Worm (Caenorhabditis elegans): ENCODE measurements around the gene clec-234.

clec-234 gene

DNA sequence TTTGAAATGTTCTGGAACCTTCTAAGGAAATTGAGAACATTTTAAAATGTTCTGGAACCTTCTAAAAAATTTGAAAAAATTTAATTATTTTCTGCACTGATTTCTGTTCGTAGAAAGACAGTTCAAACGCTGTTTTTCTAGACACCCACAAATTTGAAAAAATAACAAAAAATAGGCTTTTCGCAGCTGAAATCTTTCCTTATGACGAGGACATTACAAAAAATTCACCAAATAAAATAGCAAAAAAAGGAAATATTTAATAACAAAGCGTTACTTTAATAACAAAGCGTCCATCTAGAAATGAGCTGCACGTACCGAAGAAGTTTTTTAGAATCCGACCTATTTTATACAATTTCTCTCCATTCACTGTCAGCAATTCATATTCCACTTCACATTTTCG lies 10.3 kb upstream of the clec-234 start, which contains the start of gene srh-141:
Gene srh-141, plus strand, starts transcription at position 301 of the 400 bp plus-strand sequence.
- TF ChIP-seq nhr-20 (tag; optimal IDR thresholded peaks at IDR 0.05) (no peak), pqm-1 (tag; optimal IDR thresholded peaks at IDR 0.05) (no peak), ceh-82 (tag; optimal IDR thresholded peaks at IDR 0.05) (no peak), efl-1 (optimal IDR thresholded peaks at IDR 0.05) (no peak), efl-1 (GFP tag; optimal IDR thresholded peaks at IDR 0.05 in 1 of 2) (no peak), lin-14 (GFP tag; optimal IDR thresholded peaks at IDR 0.05) (no peak), sox-4 (tag; optimal IDR thresholded peaks at IDR 0.05) (no peak), fkh-8 (tag; optimal IDR thresholded peaks at IDR 0.05) (no peak), hlh-17 (GFP tag; optimal IDR thresholded peaks at IDR 0.05; ENCODE audit: borderline replicate concordance) (no peak), C16A3.4 (tag; optimal IDR thresholded peaks at IDR 0.05) (no peak), efl-3 (GFP tag; optimal IDR thresholded peaks at IDR 0.05) (no peak), lin-35 (GFP tag; optimal IDR thresholded peaks at IDR 0.05) (no peak), unc-30 (tag; optimal IDR thresholded peaks at IDR 0.05) (no peak), ztf-4 (tag; optimal IDR thresholded peaks at IDR 0.05) (no peak), mep-1 (tag; optimal IDR thresholded peaks at IDR 0.05) (no peak), egl-27 (tag; optimal IDR thresholded peaks at IDR 0.05) (no peak), ama-1 (optimal IDR thresholded peaks at IDR 0.05) (no peak), rnt-1 (tag; optimal IDR thresholded peaks at IDR 0.05) (no peak), ceh-90 (tag; optimal IDR thresholded peaks at IDR 0.05) (no peak)

- TF ChIP-seq dsc-1 (tag; optimal IDR thresholded peaks at IDR 0.05) (no peak), lin-15B (tag; optimal IDR thresholded peaks at IDR 0.05) (no peak), isw-1 (GFP tag; IDR thresholded peaks at IDR 0.05) (no peak), efl-1 (optimal IDR thresholded peaks at IDR 0.05) (no peak), efl-1 (GFP tag; optimal IDR thresholded peaks at IDR 0.05 in 1 of 2) (no peak), blmp-1 (tag; optimal IDR thresholded peaks at IDR 0.05) (no peak), lir-3 (tag; optimal IDR thresholded peaks at IDR 0.05; ENCODE audit: poor library complexity) (no peak), unc-130 (tag; optimal IDR thresholded peaks at IDR 0.05) (no peak), nhr-84 (tag; optimal IDR thresholded peaks at IDR 0.05) (no peak), ztf-11 (tag; optimal IDR thresholded peaks at IDR 0.05) (no peak), unc-98 (GFP tag; IDR thresholded peaks at IDR 0.05) (no peak), tbx-2 (tag; optimal IDR thresholded peaks at IDR 0.05) (no peak), aha-1 (tag; optimal IDR thresholded peaks at IDR 0.05) (no peak)
Measured at ce11 chrV:16437546-16437945, 4.2 kb upstream of the clec-234 start, which contains the start of gene F26D2.15. Gene F26D2.15 (plus strand): TSS chrV:16437846.

ce11 chrV:16435510-16435909 lies 2.1 kb upstream of the clec-234 start, which contains the start of the genes F26D2.13 and F26D2.14:
Gene F26D2.13 (minus strand): TSS chrV:16435610.
Gene F26D2.14 (plus strand): TSS chrV:16435855.
- TF ChIP-seq alr-1 (tag; optimal IDR thresholded peaks at IDR 0.05; ENCODE audit: borderline replicate concordance) (no peak), nhr-12 (tag; optimal IDR thresholded peaks at IDR 0.05) (no peak), F16B12.6 (tag; optimal IDR thresholded peaks at IDR 0.05) (no peak), ceh-88 (GFP tag; IDR thresholded peaks at IDR 0.05) (no peak), lin-14 (GFP tag; optimal IDR thresholded peaks at IDR 0.05) (no peak)

DNA sequence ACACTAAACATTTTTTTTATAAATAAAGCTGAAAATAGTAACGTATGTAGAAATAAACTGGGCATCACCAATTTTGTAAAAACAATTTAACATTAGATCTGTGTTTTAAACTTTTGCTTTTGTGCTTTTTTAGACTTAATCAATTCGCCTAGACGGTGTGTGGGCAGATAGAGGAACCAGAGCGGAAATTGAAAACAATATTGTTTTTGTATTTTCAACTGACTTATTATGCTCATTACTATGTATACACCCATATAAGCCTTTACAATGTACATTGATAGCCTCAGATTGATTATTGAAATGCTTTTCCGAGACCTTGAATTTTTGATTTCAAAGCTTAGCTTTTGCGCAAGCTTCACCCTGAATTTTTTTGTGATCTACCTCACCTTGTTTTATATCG lies 3.4 kb downstream of the clec-234 start, which contains the start of gene str-73:
Gene str-73, plus strand, starts transcription at position 301 of the 400 bp plus-strand sequence.
- TF ChIP-seq irx-1 (tag; optimal IDR thresholded peaks at IDR 0.05) (no peak), efl-1 (optimal IDR thresholded peaks at IDR 0.05) (no peak), efl-1 (GFP tag; optimal IDR thresholded peaks at IDR 0.05 in 1 of 2) (no peak), ztf-11 (tag; optimal IDR thresholded peaks at IDR 0.05) (no peak), zag-1 (tag; optimal IDR thresholded peaks at IDR 0.05) (no peak), nhr-71 (tag; optimal IDR thresholded peaks at IDR 0.05) (no peak), ceh-90 (tag; optimal IDR thresholded peaks at IDR 0.05) (no peak), pag-3 (tag; optimal IDR thresholded peaks at IDR 0.05; ENCODE audit: borderline replicate concordance, insufficient read depth) (no peak), Y116A8C.19 (tag; optimal IDR thresholded peaks at IDR 0.05; ENCODE audit: borderline replicate concordance) (no peak), fkh-4 (tag; optimal IDR thresholded peaks at IDR 0.05; ENCODE audit: borderline replicate concordance) (no peak)

All from whole organism, L1 larva.